Worm (Caenorhabditis elegans): ENCODE data around the gene nspb-2.
A peak's percentile ranks its signal among the peaks of the same experiment; 100 is the strongest.

Gene nspb-2

ce11 chrIV:6555388-6556330 lies 35.8 kb upstream of the nspb-2 start, which contains the start of gene paqr-1:
TSS of gene paqr-1 (minus strand) at chrIV:6555438.
- TF ChIP-seq aly-2 (tag; optimal IDR thresholded peaks at IDR 0.05) (no peak), lsy-2 (tag; optimal IDR thresholded peaks at IDR 0.05) (peak; percentile 34 to 43), hlh-17 (GFP tag; optimal IDR thresholded peaks at IDR 0.05; ENCODE audit: borderline replicate concordance) (no peak), efl-1 (optimal IDR thresholded peaks at IDR 0.05) (peak; percentile 80 to 85), efl-1 (GFP tag; optimal IDR thresholded peaks at IDR 0.05 in 1 of 2) (peak; percentile 81 to 94), fkh-4 (tag; optimal IDR thresholded peaks at IDR 0.05; ENCODE audit: borderline replicate concordance) (no peak), lin-14 (GFP tag; optimal IDR thresholded peaks at IDR 0.05) (peak; percentile 47), nhr-71 (tag; optimal IDR thresholded peaks at IDR 0.05) (peak; percentile 72), nhr-20 (tag; optimal IDR thresholded peaks at IDR 0.05) (peak; percentile 76), ceh-8 (GFP tag; optimal IDR thresholded peaks at IDR 0.05) (no peak), lin-15B (tag; optimal IDR thresholded peaks at IDR 0.05) (peak; percentile 27), blmp-1 (tag; optimal IDR thresholded peaks at IDR 0.05) (peak; percentile 40), mdl-1 (tag; optimal IDR thresholded peaks at IDR 0.05) (peak in 1 of 2 experiments; percentile 74), nhr-85 (tag) (peak; percentile 87), efl-3 (GFP tag; optimal IDR thresholded peaks at IDR 0.05) (no peak), lin-39 (tag; optimal IDR thresholded peaks at IDR 0.05) (no peak), nhr-47 (tag; optimal IDR thresholded peaks at IDR 0.05) (peak; percentile 50), mef-2 (tag; optimal IDR thresholded peaks at IDR 0.05) (no peak), unc-98 (GFP tag; IDR thresholded peaks at IDR 0.05) (no peak), sup-37 (GFP tag; optimal IDR thresholded peaks at IDR 0.05) (peak; percentile 18), tbx-2 (tag; optimal IDR thresholded peaks at IDR 0.05) (no peak), isw-1 (GFP tag; IDR thresholded peaks at IDR 0.05) (peak; percentile 27; the same call in 1 of the 2 replicates), pqm-1 (tag; optimal IDR thresholded peaks at IDR 0.05) (no peak), dpl-1 (GFP tag; optimal IDR thresholded peaks at IDR 0.05) (peak; percentile 55 to 86 (median 71)), unc-130 (tag; optimal IDR thresholded peaks at IDR 0.05) (peak; percentile 22), rnt-1 (tag; optimal IDR thresholded peaks at IDR 0.05) (peak; percentile 40), mep-1 (tag; optimal IDR thresholded peaks at IDR 0.05) (peak; percentile 42), elt-2 (tag; optimal IDR thresholded peaks at IDR 0.05) (peak; percentile 50), lir-3 (tag; optimal IDR thresholded peaks at IDR 0.05; ENCODE audit: poor library complexity) (peak; percentile 42), fkh-8 (tag; optimal IDR thresholded peaks at IDR 0.05) (peak; percentile 60), ceh-82 (tag; optimal IDR thresholded peaks at IDR 0.05) (peak in 1 of 3 experiments; percentile 39), nhr-90 (tag; optimal IDR thresholded peaks at IDR 0.05; ENCODE audit: poor library complexity) (peak; percentile 50), zip-4 (GFP tag; optimal IDR thresholded peaks at IDR 0.05) (peak; percentile 63), elt-3 (tag; optimal IDR thresholded peaks at IDR 0.05) (peak in 1 of 6 experiments; percentile 28), snu-23 (GFP tag; optimal IDR thresholded peaks at IDR 0.05) (peak; percentile 51), lin-35 (GFP tag; optimal IDR thresholded peaks at IDR 0.05) (peak; percentile 66 to 81), zag-1 (tag; optimal IDR thresholded peaks at IDR 0.05) (no peak), swsn-7 (tag; optimal IDR thresholded peaks at IDR 0.05) (peak; percentile 2), xbp-1 (tag; optimal IDR thresholded peaks at IDR 0.05) (no peak), lin-13 (GFP tag; optimal IDR thresholded peaks at IDR 0.05) (no peak), irx-1 (tag; optimal IDR thresholded peaks at IDR 0.05) (peak; percentile 19)
